Worm (Caenorhabditis elegans) whole organism, young adult: ENCODE measurements around the gene nos-3.

Source experiments
- B0035.1 ChIP-seq: sonication (generic microtip); optimal IDR thresholded peaks from 2 replicates; lab custom pipeline; 2016; ENCODE audit warnings: missing genetic modification characterization, mild to moderate bottlenecking, missing compliant biosample characterization, missing genotype, missing genetic modification reagents
- F37B4.10 ChIP-seq: fragments of 200-800 bp; sonication (Bioruptor generic); IDR thresholded peaks from 2 replicates; pipeline ENCODE4 v1.3.6; 2022; ENCODE audit warnings: missing genetic modification characterization, missing compliant biosample characterization
- K12H6.12 ChIP-seq: fragments of 200-800 bp; sonication (Bioruptor generic); optimal IDR thresholded peaks from 2 replicates; lab custom pipeline; 2018; ENCODE audit warnings: mild to moderate bottlenecking, missing genetic modification characterization, missing compliant biosample characterization
- ama-1 ChIP-seq, 3 experiments: fragments of 150-350 bp in 1 of 3; sonication (generic microtip) in 2 of 3; optimal IDR thresholded peaks; 2 replicates each; lab custom pipeline; 2014 to 2018; ENCODE audit warnings: missing biosample characterization in 2 of 3, missing genetic modification characterization in 2 of 3, missing genetic modification reagents in 2 of 3
- atf-7 ChIP-seq: sonication (generic microtip); optimal IDR thresholded peaks from 2 replicates; lab custom pipeline; 2017; ENCODE audit warnings: mild to moderate bottlenecking, missing genetic modification characterization, missing compliant biosample characterization
- athp-1 ChIP-seq: sonication (generic microtip); optimal IDR thresholded peaks from 2 replicates; lab custom pipeline; 2017; ENCODE audit warnings: mild to moderate bottlenecking, missing genetic modification characterization, missing compliant biosample characterization
- attf-3 ChIP-seq: fragments of 200-800 bp; sonication (Bioruptor generic); conservative IDR thresholded peaks from 2 replicates; pipeline ENCODE4 v1.3.6; 2022; ENCODE audit warnings: missing genetic modification reagents, missing genetic modification characterization, missing compliant biosample characterization
- bed-2 ChIP-seq: fragments of 200-800 bp; sonication (Bioruptor generic); IDR thresholded peaks from 2 replicates; pipeline ENCODE4 v1.3.6; 2022; ENCODE audit warnings: missing genetic modification reagents, missing genetic modification characterization, missing compliant biosample characterization
- ceh-27 ChIP-seq: fragments of 200-800 bp; sonication (Bioruptor generic); optimal IDR thresholded peaks from 2 replicates; lab custom pipeline; 2018; ENCODE audit warnings: mild to moderate bottlenecking, missing genetic modification characterization, moderate library complexity, missing compliant biosample characterization
- ceh-40 ChIP-seq: fragments of 200-800 bp; sonication (Bioruptor generic); IDR thresholded peaks from 2 replicates; pipeline ENCODE4 v1.3.6; 2022; ENCODE audit warnings: missing genetic modification characterization, missing compliant biosample characterization
- ceh-58 ChIP-seq: fragments of 200-800 bp; sonication (Bioruptor generic); IDR thresholded peaks from 2 replicates; pipeline ENCODE4 v1.3.6; 2022; ENCODE audit warnings: missing genetic modification characterization, missing compliant biosample characterization
- ceh-79 ChIP-seq: sonication (generic microtip); optimal IDR thresholded peaks from 2 replicates; lab custom pipeline; 2017; ENCODE audit warnings: mild to moderate bottlenecking, missing genetic modification characterization, missing compliant biosample characterization
- dox-1 ChIP-seq: fragments of 200-800 bp; sonication (Bioruptor generic); IDR thresholded peaks from 2 replicates; pipeline ENCODE4 v1.3.6; 2022; ENCODE audit warnings: missing genetic modification reagents, missing genetic modification characterization, missing compliant biosample characterization
- efl-1 ChIP-seq: fragments of 150-350 bp; optimal IDR thresholded peaks from 2 replicates; lab custom pipeline; 2014; ENCODE audit warnings: missing biosample characterization, missing genetic modification reagents, missing genetic modification characterization
- egl-18 ChIP-seq: fragments of 200-800 bp; sonication (Bioruptor generic); IDR thresholded peaks from 2 replicates; pipeline ENCODE4 v1.3.6; 2022; ENCODE audit warnings: missing genetic modification reagents, missing genetic modification characterization, missing compliant biosample characterization
- egrh-3 ChIP-seq: fragments of 200-800 bp; sonication (Bioruptor generic); IDR thresholded peaks from 2 replicates; pipeline ENCODE4 v1.3.6; 2022; ENCODE audit warnings: missing genetic modification reagents, missing genetic modification characterization, missing compliant biosample characterization
- ekl-4 ChIP-seq: fragments of 200-800 bp; sonication (Bioruptor generic); IDR thresholded peaks from 2 replicates; pipeline ENCODE4 v1.3.6; 2022; ENCODE audit warnings: missing genetic modification reagents, missing genetic modification characterization, missing compliant biosample characterization
- ets-4 ChIP-seq: fragments of 200-800 bp; sonication (Bioruptor generic); optimal IDR thresholded peaks from 2 replicates; lab custom pipeline; 2018; ENCODE audit warnings: mild to moderate bottlenecking, missing genetic modification characterization, missing compliant biosample characterization
- hlh-12 ChIP-seq: sonication (generic microtip); optimal IDR thresholded peaks from 2 replicates; lab custom pipeline; 2016; ENCODE audit warnings: missing genetic modification characterization, missing compliant biosample characterization
- hmg-20 ChIP-seq: fragments of 200-800 bp; sonication (Bioruptor generic); IDR thresholded peaks from 2 replicates; pipeline ENCODE4 v1.3.6; 2022; ENCODE audit warnings: missing genetic modification reagents, missing genetic modification characterization, missing compliant biosample characterization
- hsf-1 ChIP-seq: fragments of 200-800 bp; sonication (Bioruptor generic); IDR thresholded peaks from 2 replicates; pipeline ENCODE4 v1.3.6; 2022; ENCODE audit warnings: missing genetic modification reagents, missing genetic modification characterization, missing compliant biosample characterization
- let-526 ChIP-seq: fragments of 200-800 bp; sonication (Bioruptor generic); IDR thresholded peaks from 2 replicates; pipeline ENCODE4 v1.3.6; 2022; ENCODE audit warnings: missing genetic modification reagents, missing genetic modification characterization, missing compliant biosample characterization
- let-607 ChIP-seq, 2 experiments: fragments of 200-800 bp in 1 of 2; sonication (Bioruptor generic) in 1 of 2; sonication (generic microtip) in 1 of 2; optimal IDR thresholded peaks; 2 replicates each; lab custom pipeline; 2016 to 2018; ENCODE audit warnings: mild to moderate bottlenecking in 2 of 2, missing compliant biosample characterization in 2 of 2, missing genetic modification characterization in 2 of 2, moderate library complexity in 2 of 2, missing genotype in 1 of 2
- lin-40 ChIP-seq: sonication (generic microtip); optimal IDR thresholded peaks from 2 replicates; lab custom pipeline; 2016; ENCODE audit warnings: missing genetic modification characterization, mild to moderate bottlenecking, missing compliant biosample characterization, missing genotype, missing genetic modification reagents
- madf-10 ChIP-seq: sonication (generic microtip); optimal IDR thresholded peaks from 2 replicates; lab custom pipeline; 2016; ENCODE audit warnings: mild to moderate bottlenecking, missing genetic modification characterization, missing compliant biosample characterization
- madf-6 ChIP-seq: fragments of 200-800 bp; sonication (Bioruptor generic); IDR thresholded peaks from 2 replicates; pipeline ENCODE4 v1.3.6; 2022; ENCODE audit warnings: missing genetic modification reagents, missing genetic modification characterization, missing compliant biosample characterization
- mxl-1 ChIP-seq: sonication (generic microtip); optimal IDR thresholded peaks from 2 replicates; lab custom pipeline; 2016; ENCODE audit warnings: missing genetic modification characterization, missing compliant biosample characterization
- nfya-1 ChIP-seq: sonication (generic microtip); optimal IDR thresholded peaks from 2 replicates; lab custom pipeline; 2017; ENCODE audit warnings: antibody characterized with exemption, missing compliant biosample characterization, missing genetic modification characterization, borderline replicate concordance; ENCODE audit not compliant: insufficient read depth
- nhr-179 ChIP-seq: sonication (generic microtip); optimal IDR thresholded peaks from 2 replicates; lab custom pipeline; 2016; ENCODE audit warnings: mild to moderate bottlenecking, missing genetic modification characterization, missing compliant biosample characterization
- nhr-80 ChIP-seq: sonication (generic microtip); optimal IDR thresholded peaks from 2 replicates; lab custom pipeline; 2016; ENCODE audit warnings: missing genetic modification characterization, missing compliant biosample characterization
- snpc-4 ChIP-seq, 5 experiments: fragments of 150-350 bp in 1 of 5; sonication (generic microtip) in 4 of 5; optimal IDR thresholded peaks; 2 replicates each; lab custom pipeline; 2014 to 2018; ENCODE audit warnings: missing genetic modification characterization in 5 of 5, missing biosample characterization in 3 of 5, antibody characterized with exemption in 2 of 5, mild to moderate bottlenecking in 2 of 5, missing compliant biosample characterization in 2 of 5, missing genotype in 2 of 5, moderate library complexity in 2 of 5, missing genetic modification reagents in 1 of 5
- unc-130 ChIP-seq: sonication (generic microtip); optimal IDR thresholded peaks from 2 replicates; lab custom pipeline; 2016; ENCODE audit warnings: missing genetic modification reagents, missing genetic modification characterization, missing compliant biosample characterization
- unc-62 ChIP-seq: fragments of 150-350 bp; optimal IDR thresholded peaks from 2 replicates; lab custom pipeline; 2014; ENCODE audit warnings: missing biosample characterization, missing genetic modification reagents, missing genetic modification characterization
- xnd-1 ChIP-seq: sonication (generic microtip); optimal IDR thresholded peaks from 2 replicates; lab custom pipeline; 2016; ENCODE audit warnings: missing genotype, missing genetic modification reagents, missing genetic modification characterization, missing compliant biosample characterization
- zim-3 ChIP-seq: sonication (generic microtip); optimal IDR thresholded peaks from 2 replicates; lab custom pipeline; 2017; ENCODE audit warnings: mild to moderate bottlenecking, missing genetic modification characterization, moderate library complexity, missing compliant biosample characterization
- ztf-18 ChIP-seq: sonication (generic microtip); optimal IDR thresholded peaks from 2 replicates; lab custom pipeline; 2016; ENCODE audit warnings: missing genotype, mild to moderate bottlenecking, missing genetic modification characterization, missing compliant biosample characterization
- ztf-28 ChIP-seq: fragments of 200-800 bp; sonication (Bioruptor generic); IDR thresholded peaks from 2 replicates; pipeline ENCODE4 v1.3.6; 2022; ENCODE audit warnings: missing genetic modification reagents, missing genetic modification characterization, missing compliant biosample characterization
- ztf-6 ChIP-seq: fragments of 200-800 bp; sonication (Bioruptor generic); IDR thresholded peaks from 2 replicates; pipeline ENCODE4 v1.3.6; 2022; ENCODE audit warnings: missing genetic modification reagents, missing genetic modification characterization, missing compliant biosample characterization

Gene nos-3

DNA sequence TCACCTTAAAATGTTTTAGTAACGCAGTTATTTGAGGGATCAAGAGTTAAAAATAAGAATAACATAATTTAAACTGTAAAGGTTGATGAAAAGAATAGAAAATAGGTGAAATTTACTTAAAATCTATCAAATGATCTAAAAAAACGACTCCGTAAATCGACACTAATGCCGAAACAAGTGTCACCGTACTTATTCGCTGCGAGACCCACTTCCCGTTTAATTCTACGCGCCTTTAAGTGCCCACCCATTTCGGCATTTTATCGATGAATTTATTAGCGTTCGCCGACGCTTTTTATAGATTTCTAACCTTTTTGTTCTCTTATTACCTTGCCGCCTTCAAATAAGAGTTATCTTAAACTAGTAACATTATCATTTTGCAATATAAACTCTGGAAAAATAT is at the start of gene nos-3, which contains the start of gene Y53C12B.1 (continued):
- TF ChIP-seq ama-1 (optimal IDR thresholded peaks at IDR 0.05; lab: Kevin White, UChicago) (no peak), ama-1 (GFP tag; optimal IDR thresholded peaks at IDR 0.05; lab: Kevin White, UChicago) (no peak), egrh-3 (GFP tag; lab: Robert Waterston, UW) (no peak), madf-10 (tag; lab: Kevin White, UChicago) (no peak), lin-40 (tag; lab: Kevin White, UChicago) (peak; percentile 21), xnd-1 (tag; lab: Kevin White, UChicago) (no peak), ztf-28 (GFP tag; lab: Robert Waterston, UW) (no peak), athp-1 (tag; lab: Kevin White, UChicago) (no peak), ceh-27 (peak; percentile 41), mxl-1 (tag; lab: Kevin White, UChicago) (no peak), ets-4 (GFP tag; lab: Kevin White, UChicago) (no peak), nhr-80 (no peak), unc-62 (GFP tag; lab: Kevin White, UChicago) (no peak), F37B4.10 (no peak), K12H6.12 (tag; lab: Kevin White, UChicago) (peak; percentile 19), nfya-1 (tag; lab: Kevin White, UChicago) (no peak), atf-7 (tag; lab: Kevin White, UChicago) (no peak), attf-3 (GFP tag; lab: Robert Waterston, UW) (no peak; the same call in 1 of the 2 replicates), hlh-12 (no peak), madf-6 (peak; percentile 85), bed-2 (GFP tag; lab: Robert Waterston, UW) (no peak), ceh-79 (no peak), let-526 (GFP tag; lab: Robert Waterston, UW) (no peak), ekl-4 (GFP tag; lab: Robert Waterston, UW) (0 out of 2 replicates have a peak, but pooled peaks have one; percentile 22), dox-1 (peak; percentile 59; the same call in 1 of the 2 replicates), efl-1 (GFP tag; lab: Kevin White, UChicago) (peak; percentile 17), egl-18 (GFP tag; lab: Robert Waterston, UW) (no peak), hmg-20 (GFP tag; lab: Robert Waterston, UW) (no peak), ceh-40 (GFP tag; lab: Robert Waterston, UW) (no peak), ztf-18 (no peak)

DNA sequence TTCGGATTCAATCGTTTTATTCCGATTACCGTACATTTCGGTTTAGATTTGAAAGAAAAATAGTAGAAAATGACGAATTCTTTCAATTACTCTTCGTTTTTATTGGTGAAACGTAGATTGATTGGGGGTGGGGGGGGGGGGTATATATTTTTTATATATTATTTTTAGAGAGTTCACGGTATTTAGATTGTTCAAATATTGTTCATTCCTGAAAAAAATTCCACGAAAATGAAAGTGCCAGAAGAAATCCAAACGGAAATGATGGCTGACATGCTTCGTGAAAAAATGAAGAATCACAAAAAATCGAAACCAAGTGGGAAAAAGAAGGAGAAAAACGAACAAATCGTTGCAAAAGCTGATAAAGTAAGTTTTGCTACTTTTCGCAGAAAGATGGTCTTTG is 45.8 kb upstream of the nos-3 start, which contains the start of the genes Y53C12A.8 and Y53C12A.7:
TSS of gene Y53C12A.8 (minus strand) at position 101 of the 400 bp plus-strand sequence.
TSS of gene Y53C12A.7 (plus strand) at position 181 of the 400 bp plus-strand sequence.
- TF ChIP-seq ceh-27: no peak
- TF ChIP-seq nhr-80: no peak
- no peak for TF ChIP-seq snpc-4 (GFP tag; optimal IDR thresholded peaks at IDR 0.05; lab: Kevin White, UChicago)
- no peak for TF ChIP-seq snpc-4 (tag; optimal IDR thresholded peaks at IDR 0.05; lab: Kevin White, UChicago)
- no peak for TF ChIP-seq let-607 (tag; optimal IDR thresholded peaks at IDR 0.05; lab: Kevin White, UChicago)
- TF ChIP-seq madf-6: no peak
- TF ChIP-seq ceh-58 (GFP tag; lab: Robert Waterston, UW): no peak
- no peak for TF ChIP-seq zim-3 (tag; lab: Kevin White, UChicago)
- TF ChIP-seq atf-7 (tag; lab: Kevin White, UChicago): no peak
- TF ChIP-seq unc-130 (GFP tag; lab: Kevin White, UChicago): no peak
- TF ChIP-seq nhr-179: no peak
- TF ChIP-seq B0035.1 (tag; lab: Kevin White, UChicago): no peak

DNA sequence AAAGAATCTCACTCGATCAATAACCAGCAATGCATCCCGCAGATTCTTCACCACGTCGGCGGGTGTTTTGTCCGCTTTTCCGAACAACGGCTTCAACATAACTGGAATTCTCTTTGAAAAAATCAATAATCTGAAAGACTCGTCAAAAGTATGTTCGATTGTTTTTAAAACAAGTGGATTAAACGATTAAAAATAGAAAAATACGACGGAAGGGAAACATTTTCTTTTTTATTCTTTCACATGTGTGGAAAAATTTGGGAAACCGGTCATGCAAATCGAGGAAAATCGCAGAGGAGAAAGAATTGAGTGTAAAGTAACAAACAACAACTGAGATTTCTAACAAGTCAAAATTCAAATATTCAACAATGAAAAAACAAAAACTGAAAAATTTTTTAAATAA is 42.5 kb upstream of the nos-3 start, which contains the start of gene mop-25.2:
TSS of gene mop-25.2 (minus strand) at position 101 of the 400 bp plus-strand sequence.
- TF ChIP-seq ztf-28 (GFP tag; lab: Robert Waterston, UW): no peak
- no peak for TF ChIP-seq efl-1 (GFP tag; lab: Kevin White, UChicago)
- no peak for TF ChIP-seq madf-6
- TF ChIP-seq F37B4.10: no peak
- TF ChIP-seq ama-1 (optimal IDR thresholded peaks at IDR 0.05; lab: Kevin White, UChicago): no peak
- peak in 1 of 2 experiments; percentile 10 for TF ChIP-seq ama-1 (GFP tag; optimal IDR thresholded peaks at IDR 0.05; lab: Kevin White, UChicago)
- no peak for TF ChIP-seq hsf-1 (GFP tag; lab: Robert Waterston, UW)
- no peak for TF ChIP-seq ztf-6 (GFP tag; lab: Robert Waterston, UW)
- no peak for TF ChIP-seq ceh-79
